Worm (Caenorhabditis elegans): ENCODE results near the gene Y7A5A.1.

Y7A5A.1 gene

DNA sequence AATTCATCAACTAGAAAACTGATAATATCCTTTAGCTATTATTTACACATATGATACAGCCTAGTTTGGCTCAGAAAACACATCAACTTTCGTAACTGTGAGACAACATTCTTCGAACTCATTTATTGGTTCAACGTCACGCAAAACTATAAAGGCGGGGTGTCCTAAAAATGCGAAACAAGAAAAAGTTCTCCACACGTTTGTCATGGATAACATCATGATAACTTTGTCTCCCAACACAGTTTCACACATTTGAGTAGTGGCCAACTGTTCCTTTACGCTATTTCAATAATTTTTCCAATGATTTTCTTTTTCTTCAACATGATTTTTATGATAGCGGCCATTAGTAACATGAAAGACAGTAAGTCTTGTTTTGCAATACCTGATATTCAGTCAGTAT, 24.6 kb downstream of the Y7A5A.1 start, which contains the start of gene srxa-9:
Gene srxa-9 (plus strand): TSS at position 301 of the 400 bp plus-strand sequence.
- TF ChIP-seq aly-2 (tag; optimal IDR thresholded peaks at IDR 0.05) (no peak), fkh-10 (GFP tag; optimal IDR thresholded peaks at IDR 0.05) (no peak), nhr-237 (tag; optimal IDR thresholded peaks at IDR 0.05) (no peak), nhr-28 (tag; optimal IDR thresholded peaks at IDR 0.05) (no peak), unc-62 (GFP tag; optimal IDR thresholded peaks at IDR 0.05) (no peak), nhr-67 (tag; optimal IDR thresholded peaks at IDR 0.05) (no peak), skn-1 (tag; optimal IDR thresholded peaks at IDR 0.05) (no peak), nhr-76 (tag; optimal IDR thresholded peaks at IDR 0.05) (no peak), zag-1 (tag; optimal IDR thresholded peaks at IDR 0.05) (no peak), nhr-11 (tag; optimal IDR thresholded peaks at IDR 0.05) (no peak)

DNA sequence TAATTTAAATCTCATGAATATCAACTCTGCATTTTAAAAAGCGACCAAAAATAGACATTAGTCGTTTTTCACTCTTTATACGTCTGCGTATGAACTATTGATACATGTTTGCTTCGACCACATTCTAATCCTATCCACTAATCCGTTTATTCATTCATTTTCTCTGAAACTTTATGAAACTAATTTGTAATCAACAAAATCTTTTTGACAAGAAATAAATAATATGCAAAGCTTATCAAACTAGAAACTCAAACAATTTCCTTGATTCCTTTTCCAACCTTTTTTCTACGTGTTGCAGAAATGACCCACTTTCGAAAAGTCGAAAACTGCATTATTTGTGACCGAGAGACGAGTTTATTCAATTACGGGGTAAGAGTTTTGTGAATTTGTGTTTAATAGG, 29.0 kb downstream of the Y7A5A.1 start, which contains the start of gene nhr-255:
Gene nhr-255 (plus strand): TSS at position 301 of the 400 bp plus-strand sequence.
- TF ChIP-seq ceh-82 (tag; optimal IDR thresholded peaks at IDR 0.05) (no peak), elt-1 (tag; optimal IDR thresholded peaks at IDR 0.05) (no peak), eor-1 (tag; optimal IDR thresholded peaks at IDR 0.05) (no peak), elt-2 (tag; optimal IDR thresholded peaks at IDR 0.05) (no peak), daf-12 (tag; optimal IDR thresholded peaks at IDR 0.05) (no peak), nhr-12 (tag; optimal IDR thresholded peaks at IDR 0.05) (no peak), ceh-28 (tag; optimal IDR thresholded peaks at IDR 0.05) (no peak), snpc-4 (tag; optimal IDR thresholded peaks at IDR 0.05) (no peak)

DNA sequence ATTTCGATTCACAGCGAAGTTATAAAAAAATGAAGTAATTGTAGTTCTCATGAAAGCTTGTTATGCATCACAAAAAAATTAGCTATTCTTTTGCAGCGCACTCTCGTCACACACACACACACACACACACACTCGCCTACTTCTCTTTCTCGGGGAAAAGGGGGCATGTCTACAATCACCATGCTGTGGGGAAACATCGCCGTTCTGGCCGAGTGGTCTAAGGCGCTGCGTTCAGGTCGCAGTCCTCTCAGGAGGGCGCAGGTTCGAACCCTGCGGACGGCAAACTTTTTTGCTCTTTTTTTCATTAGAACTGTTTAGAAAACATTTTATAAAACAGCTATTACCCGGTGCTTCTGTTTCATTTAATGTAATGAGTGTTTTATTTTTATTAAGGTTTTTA, 29.4 kb downstream of the Y7A5A.1 start:
- TF ChIP-seq ztf-11 (tag; optimal IDR thresholded peaks at IDR 0.05) (no peak), elt-3 (tag; optimal IDR thresholded peaks at IDR 0.05) (no peak), ZK546.5 (tag; optimal IDR thresholded peaks at IDR 0.05) (no peak), tbx-2 (tag; optimal IDR thresholded peaks at IDR 0.05) (peak; percentile 44), R02D3.7 (tag; optimal IDR thresholded peaks at IDR 0.05) (peak; percentile 28), jun-1 (tag; optimal IDR thresholded peaks at IDR 0.05) (peak; percentile 40), nhr-67 (tag; optimal IDR thresholded peaks at IDR 0.05) (no peak), ztf-4 (tag; optimal IDR thresholded peaks at IDR 0.05) (no peak), aly-2 (tag; optimal IDR thresholded peaks at IDR 0.05) (no peak), nhr-11 (tag; optimal IDR thresholded peaks at IDR 0.05) (no peak), ceh-9 (tag; optimal IDR thresholded peaks at IDR 0.05) (no peak), skn-1 (tag; optimal IDR thresholded peaks at IDR 0.05) (peak; percentile 20), mml-1 (tag; optimal IDR thresholded peaks at IDR 0.05) (no peak), fkh-10 (GFP tag; optimal IDR thresholded peaks at IDR 0.05) (no peak), eor-1 (tag; optimal IDR thresholded peaks at IDR 0.05) (no peak), unc-39 (tag; optimal IDR thresholded peaks at IDR 0.05) (no peak), zag-1 (tag; optimal IDR thresholded peaks at IDR 0.05) (no peak), ama-1 (optimal IDR thresholded peaks at IDR 0.05) (no peak), pha-4 (tag; optimal IDR thresholded peaks at IDR 0.05) (peak; percentile 47), ceh-82 (tag; optimal IDR thresholded peaks at IDR 0.05) (peak; percentile 67), nhr-237 (tag; optimal IDR thresholded peaks at IDR 0.05) (no peak), mdl-1 (tag; optimal IDR thresholded peaks at IDR 0.05) (no peak), snpc-4 (tag; optimal IDR thresholded peaks at IDR 0.05) (peak; percentile 41), fkh-2 (tag; optimal IDR thresholded peaks at IDR 0.05) (no peak), egl-5 (tag; optimal IDR thresholded peaks at IDR 0.05) (no peak), ceh-28 (tag; optimal IDR thresholded peaks at IDR 0.05) (peak; percentile 30), nhr-77 (tag; optimal IDR thresholded peaks at IDR 0.05) (no peak), nhr-25 (tag; optimal IDR thresholded peaks at IDR 0.05) (peak; percentile 15), unc-62 (GFP tag; optimal IDR thresholded peaks at IDR 0.05) (no peak), lin-15B (tag; optimal IDR thresholded peaks at IDR 0.05) (peak; percentile 93), lin-39 (tag; optimal IDR thresholded peaks at IDR 0.05) (peak; percentile 55), elt-1 (tag; optimal IDR thresholded peaks at IDR 0.05) (no peak), sea-2 (GFP tag; optimal IDR thresholded peaks at IDR 0.05) (no peak), nhr-43 (tag; optimal IDR thresholded peaks at IDR 0.05; ENCODE audit: poor library complexity, severe bottlenecking) (peak; percentile 46), pqm-1 (tag; optimal IDR thresholded peaks at IDR 0.05) (peak; percentile 50), lsy-12 (tag; optimal IDR thresholded peaks at IDR 0.05) (peak; percentile 20), nhr-12 (tag; optimal IDR thresholded peaks at IDR 0.05) (no peak), nhr-76 (tag; optimal IDR thresholded peaks at IDR 0.05) (no peak), nhr-23 (tag; optimal IDR thresholded peaks at IDR 0.05) (peak; percentile 29), hmg-11 (tag; optimal IDR thresholded peaks at IDR 0.05) (peak; percentile 94), nhr-28 (tag; optimal IDR thresholded peaks at IDR 0.05) (no peak), ceh-16 (tag; optimal IDR thresholded peaks at IDR 0.05) (no peak), egl-27 (tag; optimal IDR thresholded peaks at IDR 0.05) (no peak), fos-1 (tag; optimal IDR thresholded peaks at IDR 0.05) (no peak), elt-2 (tag; optimal IDR thresholded peaks at IDR 0.05) (peak; percentile 48), nfya-1 (tag; optimal IDR thresholded peaks at IDR 0.05; ENCODE audit: insufficient read depth) (peak; percentile 45), daf-12 (tag; optimal IDR thresholded peaks at IDR 0.05) (no peak)
